Worm (Caenorhabditis elegans) whole organism, L4 larva: ENCODE data around the gene K09A9.8.

Source experiments
- D1046.2 ChIP-seq: fragments of 200-800 bp; sonication (Bioruptor generic); IDR thresholded peaks from 2 replicates; pipeline ENCODE4 v1.3.6; 2022; ENCODE audit warnings: missing genetic modification characterization, missing compliant biosample characterization
- F37D6.2 ChIP-seq: sonication (generic microtip); optimal IDR thresholded peaks from 2 replicates; lab custom pipeline; 2016; ENCODE audit warnings: mild to moderate bottlenecking, missing genetic modification characterization, missing compliant biosample characterization
- T26A8.4 ChIP-seq: fragments of 200-800 bp; sonication (Bioruptor generic); IDR thresholded peaks from 2 replicates; pipeline ENCODE4 v1.3.6; 2022; ENCODE audit warnings: missing genetic modification characterization, missing compliant biosample characterization
- Y5F2A.4 ChIP-seq: fragments of 200-800 bp; sonication (Bioruptor generic); optimal IDR thresholded peaks from 2 replicates; lab custom pipeline; 2018; ENCODE audit warnings: mild to moderate bottlenecking, missing genetic modification characterization, missing compliant biosample characterization
- aha-1 ChIP-seq: fragments of 150-350 bp; peaks from one replicate; lab custom pipeline; 2014; ENCODE audit warnings: missing biosample characterization, missing genetic modification characterization
- ceh-20 ChIP-seq: fragments of 200-800 bp; sonication (Bioruptor generic); IDR thresholded peaks from 2 replicates; pipeline ENCODE4 v1.3.6; 2022; ENCODE audit warnings: missing genetic modification reagents, missing genetic modification characterization, missing compliant biosample characterization
- ceh-28 ChIP-seq: fragments of 150-350 bp; optimal IDR thresholded peaks from 2 replicates; lab custom pipeline; 2014; ENCODE audit warnings: missing biosample characterization, missing genetic modification reagents, missing genetic modification characterization
- ceh-44 ChIP-seq: fragments of 200-800 bp; sonication (Bioruptor generic); IDR thresholded peaks from 2 replicates; pipeline ENCODE4 v1.3.6; 2022; ENCODE audit warnings: missing genetic modification reagents, missing genetic modification characterization, missing compliant biosample characterization
- ctbp-1 ChIP-seq: fragments of 200-800 bp; sonication (Bioruptor generic); IDR thresholded peaks from 2 replicates; pipeline ENCODE4 v1.3.6; 2022; ENCODE audit warnings: missing genetic modification reagents, missing genetic modification characterization, missing compliant biosample characterization
- daf-12 ChIP-seq: fragments of 150-350 bp; optimal IDR thresholded peaks from 2 replicates; lab custom pipeline; 2014; ENCODE audit warnings: missing biosample characterization, missing genetic modification reagents, missing genetic modification characterization
- daf-16 ChIP-seq, 3 experiments: sonication (generic microtip); optimal IDR thresholded peaks; 2 replicates each; lab custom pipeline; 2016 to 2017; ENCODE audit warnings: missing genetic modification characterization in 3 of 3, missing genetic modification reagents in 3 of 3, mild to moderate bottlenecking in 2 of 3, missing compliant biosample characterization in 2 of 3, missing biosample characterization in 1 of 3, moderate library complexity in 1 of 3
- dmd-6 ChIP-seq: fragments of 200-800 bp; sonication (Bioruptor generic); IDR thresholded peaks from 2 replicates; pipeline ENCODE4 v1.3.6; 2022; ENCODE audit warnings: missing genetic modification reagents, missing genetic modification characterization, missing compliant biosample characterization
- dve-1 ChIP-seq: sonication (generic microtip); optimal IDR thresholded peaks from 2 replicates; lab custom pipeline; 2017; ENCODE audit warnings: antibody characterized with exemption, mild to moderate bottlenecking, missing genetic modification characterization, missing compliant biosample characterization; ENCODE audit not compliant: insufficient read depth
- egl-43 ChIP-seq: fragments of 200-800 bp; sonication (Bioruptor generic); IDR thresholded peaks from 2 replicates; pipeline ENCODE4 v1.3.6; 2022; ENCODE audit warnings: missing genetic modification reagents, missing genetic modification characterization, missing compliant biosample characterization
- fkh-10 ChIP-seq: fragments of 150-350 bp; optimal IDR thresholded peaks from 2 replicates; lab custom pipeline; 2014; ENCODE audit warnings: missing biosample characterization, missing genetic modification reagents, missing genetic modification characterization
- fos-1 ChIP-seq: fragments of 150-350 bp; optimal IDR thresholded peaks from 2 replicates; lab custom pipeline; 2014; ENCODE audit warnings: missing biosample characterization, missing genetic modification characterization
- hif-1 ChIP-seq, 2 experiments: sonication (generic microtip); optimal IDR thresholded peaks; 2 replicates each; lab custom pipeline; 2016 to 2017; ENCODE audit warnings: missing compliant biosample characterization in 2 of 2, missing genetic modification characterization in 2 of 2, missing genetic modification reagents in 2 of 2, missing genotype in 2 of 2, mild to moderate bottlenecking in 1 of 2
- hlh-11 ChIP-seq: fragments of 200-800 bp; sonication (Bioruptor generic); optimal IDR thresholded peaks from 2 replicates; lab custom pipeline; 2018; ENCODE audit warnings: mild to moderate bottlenecking, missing genetic modification characterization, missing compliant biosample characterization
- hlh-30 ChIP-seq: sonication (generic microtip); optimal IDR thresholded peaks from 2 replicates; lab custom pipeline; 2017; ENCODE audit warnings: antibody characterized with exemption, mild to moderate bottlenecking, missing genetic modification characterization, missing compliant biosample characterization; ENCODE audit not compliant: insufficient read depth
- hmg-1.1 ChIP-seq: fragments of 200-800 bp; sonication (Bioruptor generic); IDR thresholded peaks from 2 replicates; pipeline ENCODE4 v1.3.6; 2022; ENCODE audit warnings: missing genetic modification reagents, missing genetic modification characterization, missing compliant biosample characterization
- jun-1 ChIP-seq: fragments of 150-350 bp; optimal IDR thresholded peaks from 2 replicates; lab custom pipeline; 2014; ENCODE audit warnings: missing biosample characterization, missing genetic modification reagents, missing genetic modification characterization
- lin-15B ChIP-seq: fragments of 150-350 bp; sonication (generic microtip); optimal IDR thresholded peaks from 3 replicates; lab custom pipeline; 2014; ENCODE audit warnings: missing biosample characterization, missing genetic modification characterization
- lin-38 ChIP-seq: fragments of 200-800 bp; sonication (Bioruptor generic); IDR thresholded peaks from 2 replicates; pipeline ENCODE4 v1.3.6; 2022; ENCODE audit warnings: missing genetic modification reagents, missing genetic modification characterization, missing compliant biosample characterization
- lsy-2 ChIP-seq, 2 experiments: fragments of 150-350 bp in 1 of 2; sonication (generic microtip) in 1 of 2; optimal IDR thresholded peaks; 2 replicates each; lab custom pipeline; 2014 to 2017; ENCODE audit warnings: missing biosample characterization in 2 of 2, missing genetic modification characterization in 2 of 2
- madf-5 ChIP-seq, 2 experiments: fragments of 200-800 bp; sonication (Bioruptor generic); IDR thresholded peaks; 2 replicates each; pipeline ENCODE4 v1.3.6; 2022; ENCODE audit warnings: missing compliant biosample characterization in 2 of 2, missing genetic modification characterization in 2 of 2
- madf-9 ChIP-seq: fragments of 200-800 bp; sonication (Bioruptor generic); conservative IDR thresholded peaks from 2 replicates; pipeline ENCODE4 v1.3.6; 2022; ENCODE audit warnings: missing genetic modification reagents, missing genetic modification characterization, missing compliant biosample characterization
- mdl-1 ChIP-seq, 2 experiments: fragments of 150-350 bp in 1 of 2; sonication (generic microtip) in 1 of 2; optimal IDR thresholded peaks; 2 replicates each; lab custom pipeline; 2014 to 2017; ENCODE audit warnings: missing biosample characterization in 2 of 2, missing genetic modification characterization in 2 of 2
- mdt-29 ChIP-seq: fragments of 200-800 bp; sonication (Bioruptor generic); IDR thresholded peaks from 2 replicates; pipeline ENCODE4 v1.3.6; 2022; ENCODE audit warnings: missing genetic modification reagents, missing genetic modification characterization, missing compliant biosample characterization
- mep-1 ChIP-seq: fragments of 150-350 bp; sonication (generic microtip); optimal IDR thresholded peaks from 3 replicates; lab custom pipeline; 2014; ENCODE audit warnings: missing biosample characterization, missing genetic modification characterization
- mes-2 ChIP-seq: sonication (generic microtip); optimal IDR thresholded peaks from 2 replicates; lab custom pipeline; 2016; ENCODE audit warnings: missing genotype, mild to moderate bottlenecking, missing genetic modification characterization, missing compliant biosample characterization; ENCODE audit not compliant: poor library complexity, severe bottlenecking
- mxl-3 ChIP-seq: fragments of 200-800 bp; sonication (Bioruptor generic); optimal IDR thresholded peaks from 2 replicates; lab custom pipeline; 2018; ENCODE audit warnings: mild to moderate bottlenecking, missing genetic modification characterization, missing compliant biosample characterization
- nhr-11 ChIP-seq: fragments of 150-350 bp; optimal IDR thresholded peaks from 2 replicates; lab custom pipeline; 2014; ENCODE audit warnings: missing biosample characterization, missing genetic modification characterization
- nhr-25 ChIP-seq: sonication (generic microtip); optimal IDR thresholded peaks from 2 replicates; lab custom pipeline; 2017; ENCODE audit warnings: missing genetic modification characterization, mild to moderate bottlenecking, missing compliant biosample characterization, antibody characterized with exemption, moderate library complexity, borderline replicate concordance; ENCODE audit not compliant: insufficient read depth
- nhr-28 ChIP-seq: fragments of 150-350 bp; optimal IDR thresholded peaks from 2 replicates; lab custom pipeline; 2014; ENCODE audit warnings: missing biosample characterization, missing genetic modification characterization
- nhr-42 ChIP-seq: fragments of 200-800 bp; sonication (Bioruptor generic); IDR thresholded peaks from 2 replicates; pipeline ENCODE4 v1.3.6; 2022; ENCODE audit warnings: missing genetic modification characterization, missing compliant biosample characterization
- nhr-6 ChIP-seq: fragments of 150-350 bp; optimal IDR thresholded peaks from 2 replicates; lab custom pipeline; 2014; ENCODE audit warnings: missing biosample characterization, missing genetic modification characterization
- pha-4 ChIP-seq, 2 experiments: fragments of 150-350 bp in 1 of 2; fragments of 200-800 bp in 1 of 2; sonication (Bioruptor generic) in 1 of 2; IDR thresholded peaks in 1 of 2; optimal IDR thresholded peaks in 1 of 2; 2 replicates each; pipeline versions ENCODE4 v1.3.6 to Lab custom; 2014 to 2022; ENCODE audit warnings: missing genetic modification characterization in 2 of 2, missing genetic modification reagents in 2 of 2, missing biosample characterization in 1 of 2, missing compliant biosample characterization in 1 of 2
- rbr-2 ChIP-seq: sonication (generic microtip); optimal IDR thresholded peaks from 2 replicates; lab custom pipeline; 2016; ENCODE audit warnings: missing genotype, missing genetic modification characterization, missing compliant biosample characterization
- set-16 ChIP-seq: fragments of 200-800 bp; sonication (Bioruptor generic); IDR thresholded peaks from 2 replicates; pipeline ENCODE4 v1.3.6; 2022; ENCODE audit warnings: missing genetic modification reagents, missing genetic modification characterization, missing compliant biosample characterization
- skn-1 ChIP-seq: fragments of 150-350 bp; optimal IDR thresholded peaks from 2 replicates; lab custom pipeline; 2014; ENCODE audit warnings: missing biosample characterization, missing genetic modification characterization
- snpc-4 ChIP-seq: fragments of 150-350 bp; optimal IDR thresholded peaks from 2 replicates; lab custom pipeline; 2014; ENCODE audit warnings: missing biosample characterization, missing genetic modification characterization
- spr-3 ChIP-seq: fragments of 200-800 bp; sonication (Bioruptor generic); optimal IDR thresholded peaks from 2 replicates; lab custom pipeline; 2018; ENCODE audit warnings: mild to moderate bottlenecking, missing genetic modification characterization, missing compliant biosample characterization
- tra-1 ChIP-seq: fragments of 200-800 bp; sonication (Bioruptor generic); IDR thresholded peaks from 2 replicates; pipeline ENCODE4 v1.3.6; 2022; ENCODE audit warnings: missing genetic modification reagents, missing genetic modification characterization, missing compliant biosample characterization
- unc-62 ChIP-seq, 3 experiments: fragments of 150-350 bp in 1 of 3; sonication (generic microtip); optimal IDR thresholded peaks in 2 of 3; peaks in 1 of 3; 1 replicate in 1 of 3; 2 replicates in 2 of 3; lab custom pipeline; 2014 to 2017; ENCODE audit warnings: missing biosample characterization in 3 of 3, missing genetic modification characterization in 3 of 3, missing genetic modification reagents in 3 of 3, missing genotype in 1 of 3
- vab-7 ChIP-seq: fragments of 200-800 bp; sonication (Bioruptor generic); IDR thresholded peaks from 2 replicates; pipeline ENCODE4 v1.3.6; 2022; ENCODE audit warnings: missing genetic modification reagents, missing genetic modification characterization, missing compliant biosample characterization
- zfp-2 ChIP-seq: sonication (generic microtip); optimal IDR thresholded peaks from 2 replicates; lab custom pipeline; 2016; ENCODE audit warnings: mild to moderate bottlenecking, missing genetic modification characterization, missing compliant biosample characterization

The K09A9.8 gene

ce11 chrX:15606585-15607276 is 9.8 kb upstream of the K09A9.8 start, which contains the start of gene rab-14:
Gene rab-14, minus strand, starts transcription at chrX:15606635.
- TF ChIP-seq nhr-25 (tag; lab: Kevin White, UChicago) (peak; percentile 22), unc-62 (GFP tag; optimal IDR thresholded peaks at IDR 0.05 in 1 of 2; lab: Kevin White, UChicago) (peak in 1 of 2 experiments; percentile 90), unc-62 (tag; optimal IDR thresholded peaks at IDR 0.05; lab: Kevin White, UChicago) (no peak), Y5F2A.4 (GFP tag; lab: Kevin White, UChicago) (no peak), dve-1 (peak; percentile 49), lin-15B (tag; lab: Kevin White, UChicago) (no peak), tra-1 (GFP tag; lab: Robert Waterston, UW) (no peak), hlh-30 (tag; lab: Kevin White, UChicago) (peak; percentile 87), nhr-42 (GFP tag; lab: Robert Waterston, UW) (peak; percentile 58; the same call in 1 of the 2 replicates), hif-1 (tag; optimal IDR thresholded peaks at IDR 0.05; lab: Kevin White, UChicago) (peak in 1 of 2 experiments; percentile 84), zfp-2 (no peak), nhr-28 (tag; lab: Kevin White, UChicago) (peak; percentile 24), rbr-2 (tag; lab: Kevin White, UChicago) (peak; percentile 76), fos-1 (tag; lab: Kevin White, UChicago) (no peak), fkh-10 (GFP tag; lab: Kevin White, UChicago) (peak; percentile 71), skn-1 (tag; lab: Kevin White, UChicago) (peak; percentile 12), mdl-1 (tag; optimal IDR thresholded peaks at IDR 0.05; lab: Kevin White, UChicago) (peak; percentile 59 to 93), pha-4 (GFP tag; IDR thresholded peaks at IDR 0.05; lab: Robert Waterston, UW) (peak; percentile 48; the same call in 1 of the 2 replicates), pha-4 (tag; optimal IDR thresholded peaks at IDR 0.05; lab: Kevin White, UChicago) (no peak), nhr-11 (tag; lab: Kevin White, UChicago) (peak; percentile 55), spr-3 (peak; percentile 16), aha-1 (tag; lab: Kevin White, UChicago) (peak; percentile 84), lin-38 (GFP tag; lab: Robert Waterston, UW) (peak; percentile 52), daf-16 (GFP tag; optimal IDR thresholded peaks at IDR 0.05; lab: Kevin White, UChicago) (no peak), daf-16 (tag; optimal IDR thresholded peaks at IDR 0.05; lab: Kevin White, UChicago) (peak; percentile 19), D1046.2 (GFP tag; lab: Robert Waterston, UW) (no peak), hlh-11 (tag; lab: Kevin White, UChicago) (peak; percentile 80), ceh-44 (0 out of 2 replicates have a peak, but pooled peaks have one; percentile 4), mep-1 (tag; lab: Kevin White, UChicago) (peak; percentile 83), T26A8.4 (GFP tag; lab: Robert Waterston, UW) (0 out of 2 replicates have a peak, but pooled peaks have one; percentile 29), hmg-1.1 (GFP tag; lab: Robert Waterston, UW) (peak; percentile 87), mdt-29 (GFP tag; lab: Robert Waterston, UW) (0 out of 2 replicates have a peak, but pooled peaks have one; percentile 21), set-16 (GFP tag; lab: Robert Waterston, UW) (peak; percentile 56), dmd-6 (GFP tag; lab: Robert Waterston, UW) (peak; percentile 76), F37D6.2 (tag; lab: Kevin White, UChicago) (peak; percentile 61), lsy-2 (tag; optimal IDR thresholded peaks at IDR 0.05; lab: Kevin White, UChicago) (peak; percentile 58 to 69), vab-7 (GFP tag; lab: Robert Waterston, UW) (0 out of 2 replicates have a peak, but pooled peaks have one; percentile 30), snpc-4 (tag; lab: Kevin White, UChicago) (no peak), mxl-3 (GFP tag; lab: Kevin White, UChicago) (peak; percentile 77), daf-12 (tag; lab: Kevin White, UChicago) (no peak), egl-43 (GFP tag; lab: Robert Waterston, UW) (peak; percentile 86), ceh-20 (GFP tag; lab: Robert Waterston, UW) (peak; percentile 57; the same call in 1 of the 2 replicates), ctbp-1 (GFP tag; lab: Robert Waterston, UW) (peak; percentile 89), madf-9 (GFP tag; lab: Robert Waterston, UW) (peak; percentile 78), mes-2 (peak; percentile 67), ceh-28 (tag; lab: Kevin White, UChicago) (peak; percentile 47), madf-5 (GFP tag; IDR thresholded peaks at IDR 0.05; lab: Robert Waterston, UW) (no peak), jun-1 (tag; lab: Kevin White, UChicago) (no peak), nhr-6 (tag; lab: Kevin White, UChicago) (peak; percentile 61)
